Worm (Caenorhabditis elegans) whole organism, L4 larva: Measurements from ENCODE around the gene Y51H4A.13.
"Not testable (repeated sequence)": the region's sequence is repeated elsewhere in the genome, so short reads cannot be mapped to it uniquely, and the experiment has no call there.

Experiments
- egl-27 ChIP-seq: sonication (generic microtip); optimal IDR thresholded peaks from 3 replicates; lab custom pipeline; 2017; ENCODE audit warnings: missing biosample characterization, missing genetic modification reagents, missing genetic modification characterization
- nhr-237 ChIP-seq: sonication (generic microtip); optimal IDR thresholded peaks from 2 replicates; lab custom pipeline; 2017; ENCODE audit warnings: missing biosample characterization, missing genetic modification characterization

DNA sequence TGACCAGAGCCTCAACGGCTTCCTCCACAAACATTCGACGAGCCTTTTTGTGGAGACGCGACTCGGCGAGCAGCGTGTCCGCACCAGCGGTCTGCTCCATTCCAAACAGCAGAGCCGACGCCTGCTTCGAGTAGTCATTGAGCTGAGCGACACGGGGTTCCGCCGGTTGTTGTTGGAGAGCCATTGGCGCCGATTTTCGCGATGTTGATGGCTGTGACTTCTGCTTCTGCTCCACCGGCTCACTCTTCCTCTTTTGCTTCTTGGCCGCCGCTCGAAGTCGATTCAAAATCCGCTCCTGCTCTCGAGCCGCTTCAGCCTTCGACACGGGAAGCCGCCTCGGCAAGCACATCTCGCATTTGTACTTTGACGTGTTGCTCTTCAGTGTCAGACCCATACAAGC lies 4.8 kb upstream of the Y51H4A.13 start:
- not testable (repeated sequence) for TF ChIP-seq nhr-237, egl-27 (tag; lab: Kevin White, UChicago)
